Worm (Caenorhabditis elegans) whole organism, L2 larva: Measurements from ENCODE around the gene arx-6.

Experiments
- F13H6.1 ChIP-seq: sonication (generic microtip); optimal IDR thresholded peaks from 2 replicates; lab custom pipeline; 2016; ENCODE audit warnings: missing genetic modification characterization, missing compliant biosample characterization
- R02D3.7 ChIP-seq: fragments of 150-350 bp; optimal IDR thresholded peaks from 2 replicates; lab custom pipeline; 2014; ENCODE audit warnings: missing biosample characterization, missing genetic modification characterization
- ZK546.5 ChIP-seq: sonication (generic microtip); optimal IDR thresholded peaks from 2 replicates; lab custom pipeline; 2017; ENCODE audit warnings: missing biosample characterization, missing genetic modification characterization
- ama-1 ChIP-seq: fragments of 150-350 bp; optimal IDR thresholded peaks from 2 replicates; lab custom pipeline; 2018; ENCODE audit warnings: inconsistent platforms
- blmp-1 ChIP-seq: sonication (generic microtip); optimal IDR thresholded peaks from 2 replicates; lab custom pipeline; 2017; ENCODE audit warnings: missing genetic modification characterization, mild to moderate bottlenecking, missing compliant biosample characterization, antibody characterized with exemption, moderate library complexity; ENCODE audit not compliant: insufficient read depth
- elt-3 ChIP-seq: sonication (generic microtip); optimal IDR thresholded peaks from 2 replicates; lab custom pipeline; 2017; ENCODE audit warnings: missing biosample characterization, missing genetic modification characterization
- fos-1 ChIP-seq: fragments of 150-350 bp; optimal IDR thresholded peaks from 2 replicates; lab custom pipeline; 2014; ENCODE audit warnings: missing biosample characterization, missing genetic modification characterization
- mdl-1 ChIP-seq, 2 experiments: fragments of 150-350 bp in 1 of 2; sonication (generic microtip) in 1 of 2; optimal IDR thresholded peaks; 2 replicates each; lab custom pipeline; 2017; ENCODE audit warnings: missing biosample characterization in 2 of 2, missing genetic modification characterization in 2 of 2
- nhr-12 ChIP-seq: fragments of 150-350 bp; optimal IDR thresholded peaks from 2 replicates; lab custom pipeline; 2014; ENCODE audit warnings: missing biosample characterization, missing genetic modification characterization
- nhr-77 ChIP-seq: fragments of 150-350 bp; optimal IDR thresholded peaks from 2 replicates; lab custom pipeline; 2014; ENCODE audit warnings: missing biosample characterization, missing genetic modification characterization
- snpc-4 ChIP-seq: fragments of 150-350 bp; optimal IDR thresholded peaks from 2 replicates; lab custom pipeline; 2014; ENCODE audit warnings: missing biosample characterization, missing genetic modification characterization
- unc-39 ChIP-seq: fragments of 150-350 bp; optimal IDR thresholded peaks from 2 replicates; lab custom pipeline; 2014; ENCODE audit warnings: missing biosample characterization, missing genetic modification characterization
- unc-55 ChIP-seq: fragments of 150-350 bp; sonication (generic microtip); optimal IDR thresholded peaks from 3 replicates; lab custom pipeline; 2014; ENCODE audit warnings: missing biosample characterization, missing genetic modification reagents, missing genetic modification characterization
- ztf-1 ChIP-seq: fragments of 200-800 bp; sonication (Bioruptor generic); conservative IDR thresholded peaks from 2 replicates; pipeline ENCODE4 v1.3.6; 2022; ENCODE audit warnings: missing genetic modification characterization, missing compliant biosample characterization

DNA sequence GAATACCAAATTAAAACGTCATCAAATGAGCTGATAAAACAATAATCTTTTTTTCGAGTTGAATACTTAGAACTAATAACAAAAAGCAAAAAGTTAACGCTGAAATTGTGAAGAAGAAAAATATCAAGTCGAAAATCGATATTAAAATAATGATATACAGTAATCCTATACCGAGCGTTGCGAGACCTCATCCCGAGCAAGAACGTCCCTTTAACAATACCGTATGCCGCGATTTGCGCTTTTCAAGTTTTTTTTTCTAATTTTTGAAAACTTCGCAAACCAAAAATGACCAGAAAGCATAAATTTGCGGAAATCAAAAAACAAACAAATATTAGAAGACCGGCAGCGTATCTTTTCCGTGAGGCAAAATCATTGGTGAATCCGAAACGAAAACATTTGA is 12.5 kb downstream of the arx-6 start, which contains the start of gene F26F4.5:
- TF ChIP-seq ama-1 (lab: Kevin White, UChicago) (no peak), R02D3.7 (tag; lab: Kevin White, UChicago) (no peak), nhr-12 (tag; lab: Kevin White, UChicago) (no peak), elt-3 (tag; lab: Kevin White, UChicago) (no peak), ZK546.5 (tag; lab: Kevin White, UChicago) (no peak), mdl-1 (tag; optimal IDR thresholded peaks at IDR 0.05; lab: Kevin White, UChicago) (no peak), blmp-1 (tag; lab: Kevin White, UChicago) (no peak), ztf-1 (GFP tag; lab: Robert Waterston, UW) (no peak), nhr-77 (tag; lab: Kevin White, UChicago) (no peak), fos-1 (tag; lab: Kevin White, UChicago) (no peak), unc-39 (tag; lab: Kevin White, UChicago) (no peak), snpc-4 (tag; lab: Kevin White, UChicago) (no peak), unc-55 (no peak), F13H6.1 (tag; lab: Kevin White, UChicago) (no peak)
